Fruit fly (Drosophila melanogaster) whole organism, embryonic: ENCODE data around the gene SLC5A11.
A peak's percentile ranks its signal among the peaks of the same experiment; 100 is the strongest.

ENCODE experiments used
- ATbp ChIP-seq: fragments of 200-800 bp; sonication (Bioruptor generic); optimal IDR thresholded peaks from 2 replicates; lab custom pipeline; 2017; ENCODE audit warnings: missing biosample characterization, mild to moderate bottlenecking, missing genetic modification characterization, missing genetic modification reagents
- BEAF-32 ChIP-seq: fragments of 200-800 bp; sonication (Bioruptor generic); optimal IDR thresholded peaks from 3 replicates; lab custom pipeline; 2017; ENCODE audit warnings: missing biosample characterization, missing genetic modification characterization, mild to moderate bottlenecking, moderate library complexity, missing genetic modification reagents
- CG11247 ChIP-seq: fragments of 200-800 bp; sonication (Bioruptor generic); IDR thresholded peaks from 2 replicates; pipeline ENCODE4 v1.3.6; 2022; ENCODE audit warnings: missing biosample characterization, missing genetic modification characterization
- CG13123 ChIP-seq: fragments of 200-800 bp; sonication (Bioruptor generic); optimal IDR thresholded peaks from 2 replicates; lab custom pipeline; 2016; ENCODE audit warnings: missing biosample characterization, missing genetic modification characterization
- CG13287 ChIP-seq: fragments of 200-800 bp; sonication (Bioruptor generic); IDR thresholded peaks from 2 replicates; pipeline ENCODE4 v1.3.6; 2022; ENCODE audit warnings: missing biosample characterization, missing genetic modification characterization; ENCODE audit not compliant: partially characterized antibody
- CG14860 ChIP-seq: fragments of 200-800 bp; sonication (Bioruptor generic); IDR thresholded peaks from 3 replicates; pipeline ENCODE4 v1.3.6; 2022; ENCODE audit warnings: missing biosample characterization, missing genetic modification characterization; ENCODE audit not compliant: partially characterized antibody
- CG15011 ChIP-seq: fragments of 200-800 bp; sonication (Bioruptor generic); optimal IDR thresholded peaks from 3 replicates; lab custom pipeline; 2018; ENCODE audit warnings: missing biosample characterization, mild to moderate bottlenecking, missing genetic modification characterization
- CG15269 ChIP-seq: fragments of 200-800 bp; sonication (Bioruptor generic); optimal IDR thresholded peaks from 2 replicates; lab custom pipeline; 2018; ENCODE audit warnings: missing biosample characterization, mild to moderate bottlenecking, missing genetic modification characterization, moderate library complexity
- CG15696 ChIP-seq: fragments of 200-800 bp; sonication (Bioruptor generic); optimal IDR thresholded peaks from 2 replicates; lab custom pipeline; 2019; ENCODE audit warnings: missing biosample characterization, mild to moderate bottlenecking, missing genetic modification characterization, moderate library complexity
- CG16815 ChIP-seq: fragments of 200-800 bp; sonication (Bioruptor generic); optimal IDR thresholded peaks from 3 replicates; lab custom pipeline; 2017; ENCODE audit warnings: missing biosample characterization, mild to moderate bottlenecking, missing genetic modification characterization
- CG17912 ChIP-seq: fragments of 200-800 bp; sonication (Bioruptor generic); optimal IDR thresholded peaks from 2 replicates; lab custom pipeline; 2018; ENCODE audit warnings: missing biosample characterization, mild to moderate bottlenecking, missing genetic modification characterization
- CG18262 ChIP-seq: fragments of 200-800 bp; optimal IDR thresholded peaks from 3 replicates; lab custom pipeline; 2019; ENCODE audit warnings: missing biosample characterization, mild to moderate bottlenecking, missing genetic modification characterization, moderate library complexity
- CG1832 ChIP-seq: fragments of 200-800 bp; sonication (Bioruptor generic); optimal IDR thresholded peaks from 2 replicates; lab custom pipeline; 2017; ENCODE audit warnings: missing biosample characterization, mild to moderate bottlenecking, missing genetic modification characterization, inconsistent platforms
- CG18619 ChIP-seq: fragments of 200-800 bp; sonication (Bioruptor generic); optimal IDR thresholded peaks from 3 replicates; lab custom pipeline; 2017; ENCODE audit warnings: missing biosample characterization, mild to moderate bottlenecking, missing genetic modification characterization
- CG31441 ChIP-seq: fragments of 200-800 bp; sonication (Bioruptor generic); IDR thresholded peaks from 2 replicates; pipeline ENCODE4 v1.3.6; 2022; ENCODE audit warnings: missing biosample characterization, missing genetic modification characterization
- CG3847 ChIP-seq: fragments of 200-800 bp; sonication (Bioruptor generic); IDR thresholded peaks from 2 replicates; pipeline ENCODE4 v1.3.6; 2022; ENCODE audit warnings: missing biosample characterization, missing genetic modification characterization
- CG3995 ChIP-seq: fragments of 200-800 bp; sonication (Bioruptor generic); optimal IDR thresholded peaks from 3 replicates; lab custom pipeline; 2016; ENCODE audit warnings: missing biosample characterization, missing genetic modification characterization
- CG4328 ChIP-seq: fragments of 200-800 bp; sonication (Bioruptor generic); optimal IDR thresholded peaks from 3 replicates; lab custom pipeline; 2017; ENCODE audit warnings: missing biosample characterization, missing genetic modification reagents, missing genetic modification characterization
- CG4404 ChIP-seq: fragments of 200-800 bp; sonication (Bioruptor generic); IDR thresholded peaks from 2 replicates; pipeline ENCODE4 v1.3.6; 2022; ENCODE audit warnings: missing biosample characterization, missing genetic modification characterization
- CG4820 ChIP-seq: fragments of 200-800 bp; sonication (Bioruptor generic); optimal IDR thresholded peaks from 3 replicates; lab custom pipeline; 2016; ENCODE audit warnings: missing biosample characterization, missing genetic modification characterization
- CG7271 ChIP-seq: fragments of 200-800 bp; sonication (Bioruptor generic); optimal IDR thresholded peaks from 2 replicates; lab custom pipeline; 2018; ENCODE audit warnings: missing biosample characterization, mild to moderate bottlenecking, missing genetic modification characterization, moderate library complexity
- CG9797 ChIP-seq: fragments of 200-800 bp; sonication (Bioruptor generic); optimal IDR thresholded peaks from 3 replicates; lab custom pipeline; 2018; ENCODE audit warnings: missing biosample characterization, mild to moderate bottlenecking, missing genetic modification characterization
- Doc3 ChIP-seq: fragments of 200-800 bp; sonication (Bioruptor generic); IDR thresholded peaks from 3 replicates; pipeline ENCODE4 v1.3.6; 2022; ENCODE audit warnings: missing biosample characterization, missing genetic modification characterization; ENCODE audit not compliant: partially characterized antibody
- ERR ChIP-seq: fragments of 200-800 bp; sonication (Bioruptor generic); optimal IDR thresholded peaks from 2 replicates; lab custom pipeline; 2016; ENCODE audit warnings: missing biosample characterization, missing genetic modification characterization
- Ets65A ChIP-seq: fragments of 200-800 bp; sonication (Bioruptor generic); peaks from one replicate; lab custom pipeline; 2016; ENCODE audit warnings: missing biosample characterization, missing genetic modification characterization
- Fer2 ChIP-seq: fragments of 200-800 bp; sonication (Bioruptor generic); optimal IDR thresholded peaks from 2 replicates; lab custom pipeline; 2018; ENCODE audit warnings: missing biosample characterization, mild to moderate bottlenecking, missing genetic modification characterization, moderate library complexity
- Fer3 ChIP-seq: fragments of 200-800 bp; sonication (Bioruptor generic); optimal IDR thresholded peaks from 2 replicates; lab custom pipeline; 2018; ENCODE audit warnings: missing biosample characterization, mild to moderate bottlenecking, missing genetic modification characterization, moderate library complexity
- HLH4C ChIP-seq: fragments of 200-800 bp; sonication (Bioruptor generic); IDR thresholded peaks from 3 replicates; pipeline ENCODE4 v1.3.6; 2022; ENCODE audit warnings: missing biosample characterization, missing genetic modification characterization; ENCODE audit not compliant: partially characterized antibody
- MBD-R2 ChIP-seq: fragments of 200-800 bp; sonication (Bioruptor generic); IDR thresholded peaks from 2 replicates; pipeline ENCODE4 v1.3.6; 2022; ENCODE audit warnings: missing biosample characterization, missing genetic modification characterization
- Med ChIP-seq: fragments of 200-800 bp; sonication (Bioruptor generic); peaks from one replicate; lab custom pipeline; 2016; ENCODE audit warnings: missing biosample characterization, missing genetic modification characterization, mild to moderate bottlenecking, inconsistent platforms, moderate library complexity
- Nf-YA ChIP-seq: fragments of 200-800 bp; sonication (Bioruptor generic); IDR thresholded peaks from 2 replicates; pipeline ENCODE4 v1.3.6; 2022; ENCODE audit warnings: missing biosample characterization, missing genetic modification characterization
- Poxn ChIP-seq: fragments of 200-800 bp; sonication (Bioruptor generic); IDR thresholded peaks from 2 replicates; pipeline ENCODE4 v1.3.6; 2022; ENCODE audit warnings: missing biosample characterization, missing genetic modification characterization
- Sry-δ ChIP-seq: fragments of 200-800 bp; sonication (Bioruptor generic); optimal IDR thresholded peaks from 2 replicates; lab custom pipeline; 2016; ENCODE audit warnings: missing biosample characterization, missing genetic modification characterization
- ab ChIP-seq: fragments of 200-800 bp; sonication (Bioruptor generic); optimal IDR thresholded peaks from 2 replicates; lab custom pipeline; 2016; ENCODE audit warnings: missing biosample characterization, missing genetic modification characterization
- aop ChIP-seq: fragments of 200-800 bp; sonication (Bioruptor generic); IDR thresholded peaks from 2 replicates; pipeline ENCODE4 v1.3.6; 2022; ENCODE audit warnings: missing biosample characterization, missing genetic modification characterization
- croc ChIP-seq: fragments of 200-800 bp; sonication (Bioruptor generic); conservative IDR thresholded peaks from 3 replicates; pipeline ENCODE4 v1.3.6; 2022; ENCODE audit warnings: missing biosample characterization, missing genetic modification characterization
- dimm ChIP-seq: fragments of 200-800 bp; sonication (Bioruptor generic); IDR thresholded peaks from 2 replicates; pipeline ENCODE4 v1.3.6; 2022; ENCODE audit warnings: missing biosample characterization, missing genetic modification characterization
- fu2 ChIP-seq: fragments of 200-800 bp; sonication (Bioruptor generic); optimal IDR thresholded peaks from 2 replicates; lab custom pipeline; 2016; ENCODE audit warnings: missing biosample characterization, missing genetic modification characterization
- ham ChIP-seq: fragments of 200-800 bp; sonication (Bioruptor generic); IDR thresholded peaks from 2 replicates; pipeline ENCODE4 v1.3.6; 2022; ENCODE audit warnings: missing biosample characterization, missing genetic modification characterization
- jing ChIP-seq: fragments of 200-800 bp; sonication (Bioruptor generic); optimal IDR thresholded peaks from 2 replicates; lab custom pipeline; 2018; ENCODE audit warnings: missing biosample characterization, mild to moderate bottlenecking, missing genetic modification characterization
- knrl ChIP-seq: fragments of 200-800 bp; sonication (Bioruptor generic); IDR thresholded peaks from 3 replicates; pipeline ENCODE4 v1.3.6; 2022; ENCODE audit warnings: missing biosample characterization, missing genetic modification characterization; ENCODE audit not compliant: partially characterized antibody
- pho ChIP-seq: fragments of 200-800 bp; sonication (Bioruptor generic); optimal IDR thresholded peaks from 2 replicates; lab custom pipeline; 2016; ENCODE audit warnings: missing biosample characterization, missing genetic modification characterization
- phol ChIP-seq: fragments of 200-800 bp; sonication (Bioruptor generic); optimal IDR thresholded peaks from 3 replicates; lab custom pipeline; 2018; ENCODE audit warnings: missing biosample characterization, mild to moderate bottlenecking, missing genetic modification characterization, moderate library complexity
- pita ChIP-seq: fragments of 200-800 bp; sonication (Bioruptor generic); optimal IDR thresholded peaks from 2 replicates; lab custom pipeline; 2017; ENCODE audit warnings: missing biosample characterization, mild to moderate bottlenecking, missing genetic modification characterization
- pzg ChIP-seq: fragments of 200-800 bp; sonication (Bioruptor generic); optimal IDR thresholded peaks from 3 replicates; lab custom pipeline; 2018; ENCODE audit warnings: missing biosample characterization, mild to moderate bottlenecking, missing genetic modification characterization, moderate library complexity
- slbo ChIP-seq: fragments of 200-800 bp; sonication (Bioruptor generic); IDR thresholded peaks from 2 replicates; pipeline ENCODE4 v1.3.6; 2022; ENCODE audit warnings: missing biosample characterization, missing genetic modification characterization
- toy ChIP-seq: fragments of 200-800 bp; sonication (Bioruptor generic); IDR thresholded peaks from 2 replicates; pipeline ENCODE4 v1.3.6; 2022; ENCODE audit warnings: missing biosample characterization, missing genetic modification characterization
- trem ChIP-seq: fragments of 200-800 bp; optimal IDR thresholded peaks from 3 replicates; lab custom pipeline; 2019; ENCODE audit warnings: missing biosample characterization, mild to moderate bottlenecking, missing genetic modification characterization, moderate library complexity

SLC5A11 gene

DNA sequence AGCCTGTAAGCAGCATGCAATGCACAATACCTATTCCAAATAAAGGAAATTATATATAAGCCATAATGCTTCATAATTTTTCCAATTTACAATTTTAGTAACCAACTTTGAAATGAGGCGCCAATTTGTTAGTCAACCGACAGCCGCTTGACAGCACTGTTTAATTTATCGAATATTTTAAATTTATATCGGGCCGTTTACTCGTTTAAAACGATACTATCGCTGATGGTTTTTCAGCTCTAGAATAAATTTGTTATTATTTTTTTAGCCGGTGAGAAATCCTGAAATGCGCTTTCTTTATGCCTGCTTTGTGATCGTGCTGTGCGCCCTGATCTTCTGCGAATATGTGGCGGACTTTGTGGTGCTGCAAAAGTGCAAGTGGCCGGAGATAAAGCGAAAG lies 6.2 kb downstream of the SLC5A11 start, which contains the start of gene PGAP5 (continued):
- TF ChIP-seq Nf-YA (GFP tag; lab: Robert Waterston, UW) (no peak), CG15269 (tag; lab: Kevin White, UChicago) (no peak), CG4404 (GFP tag; lab: Robert Waterston, UW) (no peak), CG4328 (GFP tag; lab: Kevin White, UChicago) (no peak), CG17912 (GFP tag; lab: Kevin White, UChicago) (no peak), CG14860 (GFP tag; lab: Robert Waterston, UW) (peak; percentile 85), ham (GFP tag; lab: Robert Waterston, UW) (no peak), ATbp (no peak), ERR (GFP tag; lab: Kevin White, UChicago) (no peak), fu2 (peak; percentile 20), HLH4C (GFP tag; lab: Robert Waterston, UW) (peak; percentile 85)

DNA sequence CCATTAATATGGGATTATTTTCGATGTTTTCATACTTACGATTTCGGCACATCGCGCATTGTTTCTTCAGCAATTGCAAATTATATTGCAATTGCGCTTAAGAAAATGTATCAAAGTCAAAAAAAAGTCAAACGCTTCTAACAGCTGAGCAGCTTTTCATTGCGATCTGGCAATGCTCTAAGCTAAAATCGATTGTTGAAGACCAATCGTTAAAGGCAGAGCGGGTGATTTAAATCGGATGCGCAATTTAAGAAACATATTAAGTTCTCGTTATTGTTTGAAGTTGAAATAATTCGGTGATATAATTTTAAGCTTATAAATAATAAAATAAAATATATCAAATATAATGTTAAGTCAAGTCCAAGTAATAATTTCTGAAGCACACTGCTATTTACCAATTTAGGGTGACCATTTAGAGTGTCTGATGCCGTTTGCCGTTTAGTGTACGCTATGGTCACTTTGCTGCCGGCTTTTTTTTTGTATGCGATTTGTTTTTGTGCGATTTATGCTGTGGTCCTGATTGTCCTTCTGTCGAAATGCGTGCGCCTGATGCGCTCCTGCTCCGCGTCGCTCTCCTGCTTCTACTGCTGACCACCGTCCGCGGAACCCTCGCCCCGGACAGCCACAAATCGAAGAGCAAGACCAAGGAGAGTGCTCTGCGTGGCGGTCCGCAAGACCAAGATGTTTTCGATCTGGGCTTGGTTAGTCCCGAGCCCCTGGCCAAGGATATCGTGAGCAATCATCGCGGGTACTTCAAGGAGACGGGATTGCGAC lies 8.0 kb downstream of the SLC5A11 start, which contains the start of the genes CG8475 and CG8460:
Gene CG8475 (minus strand): TSS at position 162 of the 774 bp plus-strand sequence.
Gene CG8460 (plus strand): TSS at position 437 of the 774 bp plus-strand sequence.
- TF ChIP-seq aop, result no peak
- no peak for TF ChIP-seq CG15011
- no peak for TF ChIP-seq croc (GFP tag; lab: Robert Waterston, UW)
- no peak for TF ChIP-seq CG31441
- TF ChIP-seq CG4820 (GFP tag; lab: Kevin White, UChicago), result no peak
- TF ChIP-seq ab (GFP tag; lab: Kevin White, UChicago), result no peak
- TF ChIP-seq pzg, result peak; percentile 57
- peak; percentile 39 for TF ChIP-seq CG9797 (GFP tag; lab: Kevin White, UChicago)
- TF ChIP-seq Ets65A (GFP tag; lab: Kevin White, UChicago), result peak; percentile 12
- no peak for TF ChIP-seq toy
- TF ChIP-seq BEAF-32 (GFP tag; lab: Kevin White, UChicago), result peak; percentile 45
- TF ChIP-seq CG18619 (GFP tag; lab: Kevin White, UChicago), result no peak
- TF ChIP-seq pita (GFP tag; lab: Kevin White, UChicago), result no peak
- peak; percentile 70 for TF ChIP-seq Med (GFP tag; lab: Kevin White, UChicago)
- no peak for TF ChIP-seq CG13123 (GFP tag; lab: Kevin White, UChicago)
- no peak for TF ChIP-seq Poxn (GFP tag; lab: Robert Waterston, UW)
- no peak for TF ChIP-seq phol (tag; lab: Kevin White, UChicago)
- TF ChIP-seq slbo, result no peak
- no peak for TF ChIP-seq Doc3 (GFP tag; lab: Robert Waterston, UW)
- 0 out of 3 replicates have a peak, but pooled peaks have one; percentile 36 for TF ChIP-seq knrl
- TF ChIP-seq CG18262, result no peak
- TF ChIP-seq CG3995 (GFP tag; lab: Kevin White, UChicago), result peak; percentile 89
- TF ChIP-seq dimm (GFP tag; lab: Robert Waterston, UW), result no peak
- TF ChIP-seq CG1832 (GFP tag; lab: Kevin White, UChicago), result no peak
- TF ChIP-seq CG3847 (GFP tag; lab: Robert Waterston, UW), result 0 out of 2 replicates have a peak, but pooled peaks have one; percentile 22
- TF ChIP-seq Sry-δ, result peak; percentile 4
- no peak for TF ChIP-seq pho
- TF ChIP-seq Fer3 (tag; lab: Kevin White, UChicago), result no peak
- TF ChIP-seq CG15696 (tag; lab: Kevin White, UChicago), result no peak
- TF ChIP-seq MBD-R2 (GFP tag; lab: Robert Waterston, UW), result peak; percentile 51; the same call in 1 of the 2 replicates
- peak; percentile 32 for TF ChIP-seq trem (tag; lab: Kevin White, UChicago)
- no peak for TF ChIP-seq Fer2 (tag; lab: Kevin White, UChicago)
- TF ChIP-seq CG11247, result no peak
- peak; percentile 66 for TF ChIP-seq CG13287
- no peak for TF ChIP-seq CG7271 (tag; lab: Kevin White, UChicago)
- TF ChIP-seq jing (GFP tag; lab: Kevin White, UChicago), result no peak
- TF ChIP-seq CG16815 (GFP tag; lab: Kevin White, UChicago), result no peak
